Fruit fly (Drosophila melanogaster) whole organism, embryonic: ENCODE measurements around the gene Parg.
A peak's percentile ranks its signal among the peaks of the same experiment; 100 is the strongest.

Experiments
- B-H2 ChIP-seq: fragments of 200-800 bp; sonication (Bioruptor generic); optimal IDR thresholded peaks from 2 replicates; lab custom pipeline; 2018; ENCODE audit warnings: missing biosample characterization, mild to moderate bottlenecking, missing genetic modification characterization
- BtbVII ChIP-seq: fragments of 200-800 bp; sonication (Bioruptor generic); optimal IDR thresholded peaks from 3 replicates; lab custom pipeline; 2017; ENCODE audit warnings: missing biosample characterization, mild to moderate bottlenecking, missing genetic modification characterization
- CG10654 ChIP-seq: fragments of 200-800 bp; sonication (Bioruptor generic); optimal IDR thresholded peaks from 2 replicates; lab custom pipeline; 2016; ENCODE audit warnings: missing biosample characterization, missing genetic modification characterization
- CG12104 ChIP-seq: fragments of 200-800 bp; sonication (Bioruptor generic); optimal IDR thresholded peaks from 3 replicates; lab custom pipeline; 2016; ENCODE audit warnings: missing biosample characterization, missing genetic modification characterization
- CG12299 ChIP-seq: fragments of 200-800 bp; sonication (Bioruptor generic); optimal IDR thresholded peaks from 2 replicates; lab custom pipeline; 2018; ENCODE audit warnings: missing biosample characterization, mild to moderate bottlenecking, missing genetic modification characterization
- CG12942 ChIP-seq: fragments of 200-800 bp; sonication (Bioruptor generic); optimal IDR thresholded peaks from 3 replicates; lab custom pipeline; 2016; ENCODE audit warnings: missing biosample characterization, missing genetic modification characterization
- CG13775 ChIP-seq: fragments of 200-800 bp; sonication (Bioruptor generic); optimal IDR thresholded peaks from 3 replicates; lab custom pipeline; 2017; ENCODE audit warnings: missing biosample characterization, mild to moderate bottlenecking, missing genetic modification characterization
- CG15696 ChIP-seq: fragments of 200-800 bp; sonication (Bioruptor generic); optimal IDR thresholded peaks from 2 replicates; lab custom pipeline; 2019; ENCODE audit warnings: missing biosample characterization, mild to moderate bottlenecking, missing genetic modification characterization, moderate library complexity
- CG1792 ChIP-seq: fragments of 200-800 bp; sonication (Bioruptor generic); optimal IDR thresholded peaks from 2 replicates; lab custom pipeline; 2016; ENCODE audit warnings: missing biosample characterization, missing genetic modification characterization
- CG18476 ChIP-seq: fragments of 200-800 bp; sonication (Bioruptor generic); optimal IDR thresholded peaks from 2 replicates; lab custom pipeline; 2016; ENCODE audit warnings: missing biosample characterization, mild to moderate bottlenecking, missing genetic modification characterization
- CG2120 ChIP-seq: fragments of 200-800 bp; sonication (Bioruptor generic); optimal IDR thresholded peaks from 3 replicates; lab custom pipeline; 2016; ENCODE audit warnings: missing biosample characterization, missing genetic modification characterization
- CG2199 ChIP-seq: fragments of 200-800 bp; sonication (Bioruptor generic); IDR thresholded peaks from 3 replicates; pipeline ENCODE4 v1.3.6; 2022; ENCODE audit warnings: missing biosample characterization, missing genetic modification characterization
- CG2202 ChIP-seq: fragments of 200-800 bp; sonication (Bioruptor generic); optimal IDR thresholded peaks from 2 replicates; lab custom pipeline; 2018; ENCODE audit warnings: missing biosample characterization, mild to moderate bottlenecking, missing genetic modification characterization
- CG30431 ChIP-seq: fragments of 200-800 bp; sonication (Bioruptor generic); optimal IDR thresholded peaks from 2 replicates; lab custom pipeline; 2017; ENCODE audit warnings: missing biosample characterization, missing genetic modification characterization
- CG31388 ChIP-seq: fragments of 200-800 bp; sonication (Bioruptor generic); optimal IDR thresholded peaks from 2 replicates; lab custom pipeline; 2016; ENCODE audit warnings: missing biosample characterization, missing genetic modification characterization
- CG32532 ChIP-seq: fragments of 200-800 bp; sonication (Bioruptor generic); IDR thresholded peaks from 2 replicates; pipeline ENCODE4 v1.3.6; 2022; ENCODE audit warnings: missing biosample characterization, missing genetic modification characterization
- CG3281 ChIP-seq: fragments of 200-800 bp; sonication (Bioruptor generic); optimal IDR thresholded peaks from 3 replicates; lab custom pipeline; 2017; ENCODE audit warnings: missing biosample characterization, mild to moderate bottlenecking, missing genetic modification characterization
- CG6175 ChIP-seq: fragments of 200-800 bp; sonication (Bioruptor generic); IDR thresholded peaks from 3 replicates; pipeline ENCODE4 v1.3.6; 2022; ENCODE audit warnings: missing biosample characterization, missing genetic modification characterization
- CG6765 ChIP-seq: fragments of 200-800 bp; sonication (Bioruptor generic); optimal IDR thresholded peaks from 3 replicates; lab custom pipeline; 2017; ENCODE audit warnings: missing biosample characterization, mild to moderate bottlenecking, missing genetic modification characterization
- CG7839 ChIP-seq: fragments of 200-800 bp; sonication (Bioruptor generic); optimal IDR thresholded peaks from 3 replicates; lab custom pipeline; 2018; ENCODE audit warnings: missing biosample characterization, mild to moderate bottlenecking, missing genetic modification characterization, moderate library complexity
- CkIIα-i1 ChIP-seq: fragments of 200-800 bp; sonication (Bioruptor generic); IDR thresholded peaks from 2 replicates; pipeline ENCODE4 v1.3.6; 2022; ENCODE audit warnings: missing biosample characterization, missing genetic modification characterization
- Drgx ChIP-seq: fragments of 200-800 bp; sonication (Bioruptor generic); IDR thresholded peaks from 2 replicates; pipeline ENCODE4 v1.3.6; 2022; ENCODE audit warnings: missing biosample characterization, missing genetic modification characterization
- ERR ChIP-seq: fragments of 200-800 bp; sonication (Bioruptor generic); optimal IDR thresholded peaks from 2 replicates; lab custom pipeline; 2016; ENCODE audit warnings: missing biosample characterization, missing genetic modification characterization
- Hr3 ChIP-seq: fragments of 200-800 bp; sonication (Bioruptor generic); optimal IDR thresholded peaks from 3 replicates; lab custom pipeline; 2016; ENCODE audit warnings: missing biosample characterization, missing genetic modification characterization
- Mrtf ChIP-seq: fragments of 200-800 bp; sonication (Bioruptor generic); IDR thresholded peaks from 3 replicates; pipeline ENCODE4 v1.3.6; 2022; ENCODE audit warnings: missing biosample characterization, missing genetic modification characterization
- Nf-YB ChIP-seq: fragments of 200-800 bp; sonication (Bioruptor generic); optimal IDR thresholded peaks from 3 replicates; lab custom pipeline; 2019; ENCODE audit warnings: missing biosample characterization, mild to moderate bottlenecking, missing genetic modification characterization, moderate library complexity
- PHDP ChIP-seq: fragments of 200-800 bp; sonication (Bioruptor generic); optimal IDR thresholded peaks from 3 replicates; lab custom pipeline; 2018; ENCODE audit warnings: missing biosample characterization, mild to moderate bottlenecking, missing genetic modification characterization, moderate library complexity
- Side ChIP-seq: fragments of 200-800 bp; sonication (Bioruptor generic); optimal IDR thresholded peaks from 2 replicates; lab custom pipeline; 2016; ENCODE audit warnings: missing biosample characterization, missing genetic modification characterization
- Sox102F ChIP-seq: fragments of 200-800 bp; sonication (Bioruptor generic); optimal IDR thresholded peaks from 2 replicates; lab custom pipeline; 2018; ENCODE audit warnings: missing biosample characterization, mild to moderate bottlenecking, missing genetic modification characterization, moderate library complexity
- Xrp1 ChIP-seq: fragments of 200-800 bp; sonication (Bioruptor generic); IDR thresholded peaks from 2 replicates; pipeline ENCODE4 v1.3.6; 2022; ENCODE audit warnings: missing biosample characterization, missing genetic modification characterization
- ash1 ChIP-seq: fragments of 200-800 bp; sonication (Bioruptor generic); optimal IDR thresholded peaks from 2 replicates; lab custom pipeline; 2018; ENCODE audit warnings: missing biosample characterization, mild to moderate bottlenecking, missing genetic modification characterization
- bigmax ChIP-seq: fragments of 200-800 bp; sonication (Bioruptor generic); optimal IDR thresholded peaks from 2 replicates; lab custom pipeline; 2018; ENCODE audit warnings: missing biosample characterization, mild to moderate bottlenecking, missing genetic modification characterization
- btn ChIP-seq: fragments of 200-800 bp; sonication (Bioruptor generic); optimal IDR thresholded peaks from 2 replicates; lab custom pipeline; 2016; ENCODE audit warnings: missing biosample characterization, missing genetic modification characterization
- chm ChIP-seq: fragments of 200-800 bp; sonication (Bioruptor generic); IDR thresholded peaks from 2 replicates; pipeline ENCODE4 v1.3.6; 2022; ENCODE audit warnings: missing biosample characterization, missing genetic modification characterization
- dpn ChIP-seq, 2 experiments: fragments of 200-800 bp; sonication (Bioruptor generic); optimal IDR thresholded peaks; 3 replicates each; lab custom pipeline; 2016; ENCODE audit warnings: missing biosample characterization in 2 of 2, missing genetic modification characterization in 2 of 2
- ems ChIP-seq: fragments of 200-800 bp; sonication (Bioruptor generic); optimal IDR thresholded peaks from 3 replicates; lab custom pipeline; 2016; ENCODE audit warnings: missing biosample characterization, missing genetic modification characterization
- ewg ChIP-seq: fragments of 200-800 bp; sonication (Bioruptor generic); optimal IDR thresholded peaks from 3 replicates; lab custom pipeline; 2017; ENCODE audit warnings: mild to moderate bottlenecking, missing biosample characterization, missing genetic modification reagents, missing genetic modification characterization
- gce ChIP-seq: fragments of 200-800 bp; sonication (Bioruptor generic); IDR thresholded peaks from 3 replicates; pipeline ENCODE4 v1.3.6; 2022; ENCODE audit warnings: missing biosample characterization, missing genetic modification characterization
- hth ChIP-seq: fragments of >200 bp; optimal IDR thresholded peaks from 2 replicates; lab custom pipeline; 2017; ENCODE audit warnings: inconsistent platforms
- pfk ChIP-seq: fragments of 200-800 bp; sonication (Bioruptor generic); optimal IDR thresholded peaks from 2 replicates; lab custom pipeline; 2018; ENCODE audit warnings: missing biosample characterization, mild to moderate bottlenecking, missing genetic modification characterization, moderate library complexity
- pho ChIP-seq: fragments of 200-800 bp; sonication (Bioruptor generic); optimal IDR thresholded peaks from 2 replicates; lab custom pipeline; 2016; ENCODE audit warnings: missing biosample characterization, missing genetic modification characterization
- pzg ChIP-seq: fragments of 200-800 bp; sonication (Bioruptor generic); optimal IDR thresholded peaks from 3 replicates; lab custom pipeline; 2018; ENCODE audit warnings: missing biosample characterization, mild to moderate bottlenecking, missing genetic modification characterization, moderate library complexity
- rib ChIP-seq: fragments of 200-800 bp; sonication (Bioruptor generic); IDR thresholded peaks from 2 replicates; pipeline ENCODE4 v1.3.6; 2022; ENCODE audit warnings: missing biosample characterization, missing genetic modification characterization
- ssp ChIP-seq: fragments of 200-800 bp; sonication (Bioruptor generic); IDR thresholded peaks from 2 replicates; pipeline ENCODE4 v1.3.6; 2022; ENCODE audit warnings: missing biosample characterization, missing genetic modification characterization
- stc ChIP-seq: fragments of 200-800 bp; sonication (Bioruptor generic); IDR thresholded peaks from 2 replicates; pipeline ENCODE4 v1.3.6; 2022; ENCODE audit warnings: missing biosample characterization, missing genetic modification characterization
- trem ChIP-seq: fragments of 200-800 bp; optimal IDR thresholded peaks from 3 replicates; lab custom pipeline; 2019; ENCODE audit warnings: missing biosample characterization, mild to moderate bottlenecking, missing genetic modification characterization, moderate library complexity
- tx ChIP-seq: fragments of 200-800 bp; sonication (Bioruptor generic); optimal IDR thresholded peaks from 2 replicates; lab custom pipeline; 2016; ENCODE audit warnings: missing biosample characterization, missing genetic modification characterization
- vfl ChIP-seq: fragments of 200-800 bp; sonication (Bioruptor generic); optimal IDR thresholded peaks from 2 replicates; lab custom pipeline; 2016; ENCODE audit warnings: missing biosample characterization, missing genetic modification characterization
- vnd ChIP-seq: fragments of 200-800 bp; sonication (Bioruptor generic); IDR thresholded peaks from 3 replicates; pipeline ENCODE4 v1.3.6; 2022; ENCODE audit warnings: missing biosample characterization, missing genetic modification characterization; ENCODE audit not compliant: partially characterized antibody

The Parg gene

dm6 chrX:3686469-3687410, 15.4 kb upstream of the Parg start (continued):
- TF ChIP-seq trem: peak; percentile 68
- no peak for TF ChIP-seq rib (GFP tag; lab: Robert Waterston, UW)
- peak; percentile 61 for TF ChIP-seq CG2202 (tag; lab: Kevin White, UChicago)
- 0 out of 2 replicates have a peak, but pooled peaks have one; percentile 9 for TF ChIP-seq CG32532 (GFP tag; lab: Robert Waterston, UW)
- no peak for TF ChIP-seq ash1 (GFP tag; lab: Kevin White, UChicago)
- TF ChIP-seq CkIIα-i1 (GFP tag; lab: Robert Waterston, UW): no peak
- no peak for TF ChIP-seq vfl (GFP tag; lab: Kevin White, UChicago)
- peak; percentile 47 for TF ChIP-seq CG15696 (tag; lab: Kevin White, UChicago)
- peak; percentile 69; the same call in 1 of the 2 replicates for TF ChIP-seq chm
- TF ChIP-seq vnd (GFP tag; lab: Robert Waterston, UW): no peak
- TF ChIP-seq ewg: peak; percentile 73
- peak; percentile 38 for TF ChIP-seq CG12942 (GFP tag; lab: Kevin White, UChicago)
- peak; percentile 86 for TF ChIP-seq Xrp1 (GFP tag; lab: Robert Waterston, UW)
- peak; percentile 89 for TF ChIP-seq Drgx
- no peak for TF ChIP-seq hth
- TF ChIP-seq Mrtf (GFP tag; lab: Robert Waterston, UW): peak; percentile 69; the same call in 2 of the 3 replicates
- TF ChIP-seq Nf-YB (GFP tag; lab: Kevin White, UChicago): peak; percentile 3
- TF ChIP-seq CG31388 (GFP tag; lab: Kevin White, UChicago): no peak
- TF ChIP-seq CG7839: peak; percentile 74
- TF ChIP-seq CG10654: peak; percentile 45
- TF ChIP-seq pfk (GFP tag; lab: Kevin White, UChicago): no peak
- peak; percentile 59 to 68 for TF ChIP-seq dpn (GFP tag; optimal IDR thresholded peaks at IDR 0.05; lab: Kevin White, UChicago)
- no peak for TF ChIP-seq CG2120 (GFP tag; lab: Kevin White, UChicago)
- TF ChIP-seq bigmax: no peak
- peak; percentile 7 for TF ChIP-seq CG18476 (GFP tag; lab: Kevin White, UChicago)
- TF ChIP-seq CG12299: peak; percentile 44
- TF ChIP-seq gce (GFP tag; lab: Robert Waterston, UW): peak; percentile 72; the same call in 1 of the 3 replicates
- TF ChIP-seq Sox102F (GFP tag; lab: Kevin White, UChicago): peak; percentile 83
- TF ChIP-seq PHDP (tag; lab: Kevin White, UChicago): peak; percentile 59
- TF ChIP-seq CG12104 (GFP tag; lab: Kevin White, UChicago): no peak
- TF ChIP-seq BtbVII (GFP tag; lab: Kevin White, UChicago): peak; percentile 49
- TF ChIP-seq CG2199: peak; percentile 58; the same call in 1 of the 3 replicates
- TF ChIP-seq tx (GFP tag; lab: Kevin White, UChicago): peak; percentile 54
- peak; percentile 12 for TF ChIP-seq ems (GFP tag; lab: Kevin White, UChicago)
- no peak for TF ChIP-seq ERR (GFP tag; lab: Kevin White, UChicago)
- peak; percentile 28 for TF ChIP-seq pho (GFP tag; lab: Kevin White, UChicago)
- TF ChIP-seq CG1792 (GFP tag; lab: Kevin White, UChicago): peak; percentile 49
- 0 out of 2 replicates have a peak, but pooled peaks have one; percentile 40 for TF ChIP-seq ssp (GFP tag; lab: Robert Waterston, UW)
- peak; percentile 72 for TF ChIP-seq Side (GFP tag; lab: Kevin White, UChicago)
- no peak for TF ChIP-seq CG6765 (GFP tag; lab: Kevin White, UChicago)
- TF ChIP-seq stc (GFP tag; lab: Robert Waterston, UW): peak; percentile 48
- peak; percentile 29 for TF ChIP-seq CG13775 (GFP tag; lab: Kevin White, UChicago)
- peak; percentile 32 for TF ChIP-seq CG30431 (GFP tag; lab: Kevin White, UChicago)
- peak; percentile 69 for TF ChIP-seq Hr3 (GFP tag; lab: Kevin White, UChicago)
- peak; percentile 60 for TF ChIP-seq btn (GFP tag; lab: Kevin White, UChicago)
- TF ChIP-seq CG3281: no peak
- TF ChIP-seq B-H2 (GFP tag; lab: Kevin White, UChicago): no peak
- no peak for TF ChIP-seq pzg (GFP tag; lab: Kevin White, UChicago)
- TF ChIP-seq CG6175 (GFP tag; lab: Robert Waterston, UW): no peak
